Worm (Caenorhabditis elegans) whole organism, early embryonic: Measurements from ENCODE around the gene F41H10.1.
A peak's percentile ranks its signal among the peaks of the same experiment; 100 is the strongest.

Source experiments
- ceh-13 ChIP-seq: fragments of 200-800 bp; sonication (Bioruptor generic); optimal IDR thresholded peaks from 2 replicates; lab custom pipeline; 2018; ENCODE audit warnings: mild to moderate bottlenecking, missing genetic modification characterization, missing compliant biosample characterization
- flt-1 ChIP-seq: fragments of 200-800 bp; sonication (Bioruptor generic); IDR thresholded peaks from 2 replicates; pipeline ENCODE4 v1.3.6; 2022; ENCODE audit warnings: missing genetic modification characterization, missing compliant biosample characterization

- TF ChIP-seq ceh-13 (GFP tag; lab: Kevin White, UChicago) (no peak), flt-1 (GFP tag; lab: Robert Waterston, UW) (0 out of 2 replicates have a peak, but pooled peaks have one; percentile 66)
Measured at ce11 chrIV:5334518-5334917, 48.2 kb upstream of the F41H10.1 start.
